Worm (Caenorhabditis elegans) whole organism, midembryonic: ENCODE results near the gene ooc-5.

Source experiments
- cog-1 ChIP-seq: sonication (generic microtip); optimal IDR thresholded peaks from 2 replicates; lab custom pipeline; 2016; ENCODE audit warnings: missing genetic modification characterization, missing compliant biosample characterization
- flt-1 ChIP-seq: fragments of 200-800 bp; sonication (Bioruptor generic); IDR thresholded peaks from 2 replicates; pipeline ENCODE4 v1.3.6; 2022; ENCODE audit warnings: missing genetic modification characterization, missing compliant biosample characterization
- klf-2 ChIP-seq: fragments of 200-800 bp; sonication (Bioruptor generic); conservative IDR thresholded peaks from 2 replicates; pipeline ENCODE4 v1.3.6; 2022; ENCODE audit warnings: missing genetic modification reagents, missing genetic modification characterization, missing compliant biosample characterization
- ref-1 ChIP-seq: fragments of 200-800 bp; sonication (Bioruptor generic); conservative IDR thresholded peaks from 2 replicates; pipeline ENCODE4 v1.3.6; 2022; ENCODE audit warnings: missing genetic modification reagents, missing genetic modification characterization, missing compliant biosample characterization
- ztf-23 ChIP-seq: fragments of 200-800 bp; sonication (Bioruptor generic); IDR thresholded peaks from 2 replicates; pipeline ENCODE4 v1.3.6; 2022; ENCODE audit warnings: missing genetic modification reagents, missing genetic modification characterization, missing compliant biosample characterization

DNA sequence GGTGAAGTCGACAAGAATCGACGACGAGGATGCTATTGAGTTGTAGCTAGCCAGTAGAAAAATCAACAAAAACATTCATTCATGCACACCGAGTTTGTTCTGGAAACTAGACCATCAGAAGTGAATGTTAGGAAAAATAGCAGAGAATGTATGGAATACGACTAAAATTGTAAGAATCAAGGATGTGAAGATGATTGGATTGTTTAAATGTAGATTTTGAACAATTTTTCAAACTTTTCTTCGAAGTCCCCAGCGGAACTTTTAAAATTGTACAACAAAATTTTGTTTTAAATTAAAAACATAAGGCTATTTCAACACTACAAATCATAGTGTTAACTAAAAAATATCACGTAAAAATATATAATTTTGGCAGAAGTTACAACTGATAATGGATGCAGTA is 10.3 kb upstream of the ooc-5 start, which contains the start of gene C18E9.7:
- TF ChIP-seq ztf-23 (GFP tag; lab: Robert Waterston, UW) (no peak), flt-1 (no peak), klf-2 (GFP tag; lab: Robert Waterston, UW) (no peak), ref-1 (GFP tag; lab: Robert Waterston, UW) (no peak), cog-1 (no peak)
